Worm (Caenorhabditis elegans): ENCODE measurements around the gene ints-2.

ints-2 gene

DNA sequence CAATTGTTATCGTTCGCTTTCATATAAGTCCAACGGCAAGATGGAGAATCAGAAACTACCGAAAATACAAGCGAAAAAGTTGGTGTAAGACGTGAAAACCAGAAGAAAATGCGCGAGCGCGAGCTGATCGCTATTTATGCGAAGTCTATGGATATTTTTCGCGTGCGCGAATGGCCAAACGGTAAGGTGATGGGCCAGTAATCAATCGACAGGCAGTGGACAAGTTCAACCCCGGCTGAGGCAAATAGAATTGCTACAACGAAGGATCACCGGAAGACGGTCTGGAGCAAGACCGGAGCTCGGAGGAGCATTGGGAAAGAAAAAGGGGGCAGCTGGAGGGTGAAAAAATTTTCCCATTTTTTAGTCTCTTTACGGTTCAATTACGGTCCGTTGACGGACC, 52.0 kb downstream of the ints-2 start (continued):
- peak; percentile 56 for TF ChIP-seq set-16 (GFP tag; IDR thresholded peaks at IDR 0.05)
- TF ChIP-seq ctbp-1 (GFP tag; IDR thresholded peaks at IDR 0.05): peak; percentile 78
- TF ChIP-seq F44E2.7 (GFP tag; IDR thresholded peaks at IDR 0.05): peak; percentile 59; the same call in 1 of the 2 replicates
- peak; percentile 93 for TF ChIP-seq egl-43 (GFP tag; IDR thresholded peaks at IDR 0.05)
- TF ChIP-seq mdt-29 (GFP tag; IDR thresholded peaks at IDR 0.05): peak; percentile 56; the same call in 1 of the 2 replicates
- peak; percentile 72 for TF ChIP-seq arid-1 (GFP tag; conservative IDR thresholded peaks at IDR 0.05)
- peak; percentile 24; the same call in 1 of the 2 replicates for TF ChIP-seq hmg-1.1 (GFP tag; IDR thresholded peaks at IDR 0.05)
- TF ChIP-seq ceh-20 (GFP tag; IDR thresholded peaks at IDR 0.05): 0 out of 2 replicates have a peak, but pooled peaks have one; percentile 28
- 0 out of 2 replicates have a peak, but pooled peaks have one; percentile 40 for TF ChIP-seq mxl-2 (GFP tag; conservative IDR thresholded peaks at IDR 0.05)
- TF ChIP-seq Y48G9A.11 (GFP tag; IDR thresholded peaks at IDR 0.05): peak; percentile 81

DNA sequence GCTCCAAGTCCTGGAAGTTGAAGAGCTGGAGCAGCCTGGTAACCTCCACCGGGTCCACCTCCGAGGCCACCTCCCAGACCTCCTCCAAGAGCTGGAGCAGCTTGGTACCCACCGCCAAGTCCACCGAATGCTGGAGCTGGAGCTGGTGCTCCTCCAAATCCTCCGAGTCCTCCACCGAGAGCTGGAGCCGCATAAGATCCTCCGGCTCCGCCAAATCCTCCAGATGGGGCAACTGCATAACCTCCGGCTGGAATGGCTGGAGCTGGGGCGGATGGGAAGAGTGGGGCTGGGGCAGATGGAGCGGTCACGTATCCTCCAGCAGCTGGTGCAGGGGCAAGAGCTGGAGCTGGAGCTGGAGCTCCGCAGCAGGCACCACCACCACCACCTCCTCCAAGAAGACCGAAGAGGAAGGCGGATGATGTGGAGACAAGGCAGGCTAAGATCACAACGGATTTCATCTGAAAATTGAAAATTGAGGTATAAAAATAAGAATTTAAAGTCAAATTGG, 55.3 kb downstream of the ints-2 start, which contains the start of gene K02E11.10:
TSS of gene K02E11.10 (minus strand) at position 458 of the 508 bp plus-strand sequence.
- TF ChIP-seq madf-9 (GFP tag; conservative IDR thresholded peaks at IDR 0.05): no peak
- peak; percentile 56 for TF ChIP-seq aha-1 (tag)
- 0 out of 4 replicates have a peak, but pooled peaks of 1 of the 2 experiments have one; percentile 40 for TF ChIP-seq madf-5 (GFP tag; IDR thresholded peaks at IDR 0.05)
- no peak for TF ChIP-seq lin-39 (tag; optimal IDR thresholded peaks at IDR 0.05)
- peak; percentile 9 for TF ChIP-seq spr-1 (tag; optimal IDR thresholded peaks at IDR 0.05)
- TF ChIP-seq set-16 (GFP tag; IDR thresholded peaks at IDR 0.05): peak; percentile 97

Data from whole organism, L4 larva.